Worm (Caenorhabditis elegans): ENCODE data around the gene srx-108.

ce11 chrII:3669315-3669714 lies 36.1 kb upstream of the srx-108 start, which contains the start of gene srx-97:
- no peak for TF ChIP-seq dve-1 (tag; optimal IDR thresholded peaks at IDR 0.05)
- TF ChIP-seq pha-4 (tag; optimal IDR thresholded peaks at IDR 0.05) = no peak
- no peak for TF ChIP-seq nfya-1 (tag; optimal IDR thresholded peaks at IDR 0.05)
- no peak for TF ChIP-seq hlh-6 (tag; optimal IDR thresholded peaks at IDR 0.05)
